Fruit fly (Drosophila melanogaster): Measurements from ENCODE around the gene kis.

The kis gene

dm6 chr2L:163229-163628 lies 87.4 kb downstream of the kis start:
- no peak for TF ChIP-seq CG7101 (tag; optimal IDR thresholded peaks at IDR 0.05)
- no peak for TF ChIP-seq Clk (GFP tag; optimal IDR thresholded peaks at IDR 0.05)
- TF ChIP-seq CG7045 (GFP tag; optimal IDR thresholded peaks at IDR 0.05), result no peak

dm6 chr2L:162208-162607 lies 88.4 kb downstream of the kis start:
- TF ChIP-seq tj (GFP tag; optimal IDR thresholded peaks at IDR 0.05) (no peak), cic (GFP tag; optimal IDR thresholded peaks at IDR 0.05) (no peak), Hr96 (GFP tag; optimal IDR thresholded peaks at IDR 0.05) (no peak), ovo (GFP tag; optimal IDR thresholded peaks at IDR 0.05) (no peak), CG14711 (tag; optimal IDR thresholded peaks at IDR 0.05) (no peak), cnc (optimal IDR thresholded peaks at IDR 0.05) (no peak), CG7101 (tag; optimal IDR thresholded peaks at IDR 0.05) (no peak), Mnt (GFP tag; optimal IDR thresholded peaks at IDR 0.05) (no peak), CG11617 (GFP tag; optimal IDR thresholded peaks at IDR 0.05) (no peak), kay (GFP tag; ENCODE audit: borderline replicate concordance) (no peak), CG12768 (GFP tag; optimal IDR thresholded peaks at IDR 0.05) (no peak), Crg-1 (GFP tag; optimal IDR thresholded peaks at IDR 0.05) (no peak), CG7045 (GFP tag; optimal IDR thresholded peaks at IDR 0.05) (no peak), CG33017 (tag; optimal IDR thresholded peaks at IDR 0.05) (no peak), bab1 (GFP tag; optimal IDR thresholded peaks at IDR 0.05) (no peak), CG5204 (GFP tag; optimal IDR thresholded peaks at IDR 0.05) (no peak), toe (GFP tag; optimal IDR thresholded peaks at IDR 0.05) (no peak)

- TF ChIP-seq Crg-1 (GFP tag; optimal IDR thresholded peaks at IDR 0.05) (peak; percentile 67), cnc (optimal IDR thresholded peaks at IDR 0.05) (no peak), ovo (GFP tag; optimal IDR thresholded peaks at IDR 0.05) (peak; percentile 96), CG14711 (tag; optimal IDR thresholded peaks at IDR 0.05) (peak; percentile 65), pad (GFP tag; optimal IDR thresholded peaks at IDR 0.05) (peak; percentile 75), Hr96 (GFP tag; optimal IDR thresholded peaks at IDR 0.05) (peak; percentile 88), CG12768 (GFP tag; optimal IDR thresholded peaks at IDR 0.05) (peak; percentile 83), cic (GFP tag; optimal IDR thresholded peaks at IDR 0.05) (peak; percentile 98), toe (GFP tag; optimal IDR thresholded peaks at IDR 0.05) (peak; percentile 94), CG11617 (GFP tag; optimal IDR thresholded peaks at IDR 0.05) (peak; percentile 80), CG5204 (GFP tag; optimal IDR thresholded peaks at IDR 0.05) (peak; percentile 45), CG7101 (tag; optimal IDR thresholded peaks at IDR 0.05) (peak; percentile 88), Clk (GFP tag; optimal IDR thresholded peaks at IDR 0.05) (peak; percentile 97), CG7045 (GFP tag; optimal IDR thresholded peaks at IDR 0.05) (peak; percentile 76), tj (GFP tag; optimal IDR thresholded peaks at IDR 0.05) (peak; percentile 86), bab1 (GFP tag; optimal IDR thresholded peaks at IDR 0.05) (peak; percentile 97), kay (GFP tag; ENCODE audit: borderline replicate concordance) (peak; percentile 100), CG1620 (GFP tag; optimal IDR thresholded peaks at IDR 0.05) (no peak), Mnt (GFP tag; optimal IDR thresholded peaks at IDR 0.05) (peak; percentile 89), CG33017 (tag; optimal IDR thresholded peaks at IDR 0.05) (peak; percentile 82)
These were observed 89.0 kb downstream of the kis start for dm6 chr2L:161453-162175.

All from whole organism, adult.